Fruit fly (Drosophila melanogaster) whole organism, wandering third instar larva: ENCODE data around the gene nop5.
A peak's percentile ranks its signal among the peaks of the same experiment; 100 is the strongest.

ENCODE experiments used
- Abd-B ChIP-seq: fragments of >200 bp; optimal IDR thresholded peaks from 2 replicates; lab custom pipeline; 2017; ENCODE audit warnings: missing biosample characterization, missing genetic modification characterization
- CG32264 ChIP-seq: fragments of 200-800 bp; sonication (Bioruptor generic); optimal IDR thresholded peaks from 2 replicates; lab custom pipeline; 2016; ENCODE audit warnings: missing biosample characterization, missing genetic modification characterization
- CG9705 ChIP-seq: fragments of 200-800 bp; sonication (Bioruptor generic); optimal IDR thresholded peaks from 2 replicates; lab custom pipeline; 2018; ENCODE audit warnings: missing biosample characterization, mild to moderate bottlenecking, missing genetic modification characterization
- CrebA ChIP-seq: fragments of 200-800 bp; sonication (Bioruptor generic); optimal IDR thresholded peaks from 2 replicates; lab custom pipeline; 2016; ENCODE audit warnings: missing biosample characterization, mild to moderate bottlenecking, missing genetic modification characterization, borderline replicate concordance
- Dfd ChIP-seq: fragments of >200 bp; optimal IDR thresholded peaks from 2 replicates; lab custom pipeline; 2017; ENCODE audit warnings: missing biosample characterization, missing genetic modification characterization
- Dif ChIP-seq: fragments of 200-275, 200-300 bp; sonication (Bioruptor generic); optimal IDR thresholded peaks from 2 replicates; lab custom pipeline; 2018; ENCODE audit warnings: missing biosample characterization, missing genetic modification characterization; ENCODE audit not compliant: partially characterized antibody
- GATAd ChIP-seq: sonication (Bioruptor generic); optimal IDR thresholded peaks from 2 replicates; lab custom pipeline; 2016; ENCODE audit warnings: missing biosample characterization, missing genetic modification characterization
- HLH106 ChIP-seq: fragments of 200-800 bp; optimal IDR thresholded peaks from 3 replicates; lab custom pipeline; 2019; ENCODE audit warnings: missing biosample characterization, mild to moderate bottlenecking, missing genetic modification characterization, moderate library complexity
- Hnf4 ChIP-seq: fragments of 200-800 bp; sonication (Bioruptor generic); optimal IDR thresholded peaks from 2 replicates; lab custom pipeline; 2016; ENCODE audit warnings: missing biosample characterization, mild to moderate bottlenecking, missing genetic modification characterization
- Hr78 ChIP-seq: fragments of >200 bp; optimal IDR thresholded peaks from 2 replicates; lab custom pipeline; 2017; ENCODE audit warnings: missing biosample characterization, missing genetic modification characterization
- Hr83 ChIP-seq: fragments of 200-300 bp; sonication (Bioruptor generic); optimal IDR thresholded peaks from 2 replicates; lab custom pipeline; 2016; ENCODE audit warnings: missing biosample characterization, mild to moderate bottlenecking, missing genetic modification characterization, moderate library complexity; ENCODE audit not compliant: poor library complexity, severe bottlenecking
- Jra ChIP-seq: sonication (Bioruptor generic); optimal IDR thresholded peaks from 2 replicates; lab custom pipeline; 2016; ENCODE audit warnings: missing biosample characterization, missing genetic modification characterization
- Myc ChIP-seq: fragments of >200 bp; optimal IDR thresholded peaks from 2 replicates; lab custom pipeline; 2017
- OdsH ChIP-seq: fragments of 200-800 bp; sonication (Bioruptor generic); optimal IDR thresholded peaks from 2 replicates; lab custom pipeline; 2016; ENCODE audit warnings: missing biosample characterization, mild to moderate bottlenecking, missing genetic modification characterization
- Rel ChIP-seq, 2 experiments: fragments of 200-800 bp; sonication (Bioruptor generic) in 1 of 2; optimal IDR thresholded peaks; 2 replicates in 1 of 2; 3 replicates in 1 of 2; lab custom pipeline; 2016 to 2019; ENCODE audit warnings: mild to moderate bottlenecking in 2 of 2, missing biosample characterization in 2 of 2, missing genetic modification characterization in 2 of 2, moderate library complexity in 1 of 2
- Sp1 ChIP-seq: fragments of 200-800 bp; sonication (Bioruptor generic); optimal IDR thresholded peaks from 3 replicates; lab custom pipeline; 2019; ENCODE audit warnings: missing biosample characterization, mild to moderate bottlenecking, missing genetic modification characterization, moderate library complexity
- Vsx2 ChIP-seq: fragments of 200-300, 225-300 bp; sonication (Bioruptor generic); optimal IDR thresholded peaks from 2 replicates; lab custom pipeline; 2018; ENCODE audit warnings: missing biosample characterization, missing genetic modification characterization; ENCODE audit not compliant: partially characterized antibody
- br ChIP-seq: fragments of 200-800 bp; sonication (Bioruptor generic); optimal IDR thresholded peaks from 2 replicates; lab custom pipeline; 2016; ENCODE audit warnings: missing biosample characterization, missing genetic modification characterization
- brk ChIP-seq: fragments of 200-800 bp; sonication (Bioruptor generic); optimal IDR thresholded peaks from 2 replicates; lab custom pipeline; 2016; ENCODE audit warnings: missing biosample characterization, mild to moderate bottlenecking, missing genetic modification characterization
- dl ChIP-seq, 2 experiments: fragments of 175-275, 200-275 bp in 1 of 2; fragments of 200-275 bp in 1 of 2; sonication (Bioruptor generic); optimal IDR thresholded peaks; lab custom pipeline; 2018; ENCODE audit warnings: mild to moderate bottlenecking in 2 of 2, missing biosample characterization in 2 of 2, missing genetic modification characterization in 2 of 2, moderate library complexity in 2 of 2; ENCODE audit not compliant: partially characterized antibody in 2 of 2, insufficient read depth in 1 of 2
- dmrt93B ChIP-seq: fragments of 200-800 bp; sonication (Bioruptor generic); optimal IDR thresholded peaks from 2 replicates; lab custom pipeline; 2018; ENCODE audit warnings: missing biosample characterization, mild to moderate bottlenecking, missing genetic modification characterization
- dsf ChIP-seq: sonication (Bioruptor generic); optimal IDR thresholded peaks from 2 replicates; lab custom pipeline; 2016; ENCODE audit warnings: missing biosample characterization, missing genetic modification characterization, borderline replicate concordance
- ey ChIP-seq: fragments of 200-800 bp; sonication (Bioruptor generic); optimal IDR thresholded peaks from 2 replicates; lab custom pipeline; 2016; ENCODE audit warnings: missing biosample characterization, missing genetic modification characterization
- foxo ChIP-seq, 2 experiments: fragments of 200-800 bp; sonication (Bioruptor generic); optimal IDR thresholded peaks; 2 replicates in 1 of 2; 3 replicates in 1 of 2; lab custom pipeline; 2016 to 2017; ENCODE audit warnings: missing biosample characterization in 2 of 2, missing genetic modification characterization in 2 of 2
- fru ChIP-seq: fragments of 200-800 bp; sonication (Bioruptor generic); optimal IDR thresholded peaks from 3 replicates; lab custom pipeline; 2016; ENCODE audit warnings: missing biosample characterization, mild to moderate bottlenecking, missing genetic modification characterization
- h ChIP-seq: fragments of 200-800 bp; sonication (Bioruptor generic); optimal IDR thresholded peaks from 3 replicates; lab custom pipeline; 2016; ENCODE audit warnings: missing biosample characterization, mild to moderate bottlenecking, missing genetic modification characterization
- jim ChIP-seq: fragments of 175-275, 200-325 bp; sonication (Bioruptor generic); optimal IDR thresholded peaks from 2 replicates; lab custom pipeline; 2016; ENCODE audit warnings: missing biosample characterization, mild to moderate bottlenecking, missing genetic modification characterization
- lola ChIP-seq: fragments of >200 bp; optimal IDR thresholded peaks from 2 replicates; lab custom pipeline; 2017; ENCODE audit warnings: missing biosample characterization, missing genetic modification characterization
- pan ChIP-seq: fragments of >200 bp; optimal IDR thresholded peaks from 2 replicates; lab custom pipeline; 2017
- rgr ChIP-seq: fragments of 200-800 bp; sonication (Bioruptor generic); optimal IDR thresholded peaks from 3 replicates; lab custom pipeline; 2016; ENCODE audit warnings: missing biosample characterization, mild to moderate bottlenecking, missing genetic modification characterization
- sage ChIP-seq: fragments of 200-800 bp; sonication (Bioruptor generic); optimal IDR thresholded peaks from 2 replicates; lab custom pipeline; 2016; ENCODE audit warnings: missing biosample characterization, mild to moderate bottlenecking, missing genetic modification characterization
- sv ChIP-seq: fragments of 200-800 bp; sonication (Bioruptor generic); optimal IDR thresholded peaks from 3 replicates; lab custom pipeline; 2016; ENCODE audit warnings: missing biosample characterization, missing genetic modification characterization
- tai ChIP-seq: sonication (Bioruptor generic); optimal IDR thresholded peaks from 2 replicates; lab custom pipeline; 2016; ENCODE audit warnings: missing biosample characterization, missing genetic modification characterization
- woc ChIP-seq: sonication (Bioruptor generic); optimal IDR thresholded peaks from 2 replicates; lab custom pipeline; 2016; ENCODE audit warnings: missing biosample characterization, mild to moderate bottlenecking, missing genetic modification characterization

The nop5 gene

dm6 chr2L:6942714-6943113 lies 24.2 kb upstream of the nop5 start, which contains the start of gene CG18304:
Gene CG18304 (minus strand): TSS chr2L:6942814.
- TF ChIP-seq Myc (lab: Kevin White, UChicago) = no peak

- no peak for TF ChIP-seq pan (lab: Kevin White, UChicago)
These were observed 23.2 kb upstream of the nop5 start for dm6 chr2L:6941731-6942130.

- TF ChIP-seq Hr83 (no peak), lola (GFP tag; lab: Kevin White, UChicago) (no peak), rgr (GFP tag; lab: Kevin White, UChicago) (no peak), dl (GFP tag; optimal IDR thresholded peaks at IDR 0.05; lab: Kevin White, UChicago; ENCODE audit: insufficient read depth in 1 of 2, partially characterized antibody in 2 of 2) (no peak), CrebA (GFP tag; lab: Kevin White, UChicago) (no peak), Hr78 (GFP tag; lab: Kevin White, UChicago) (no peak), ey (GFP tag; lab: Kevin White, UChicago) (no peak), sv (no peak), OdsH (GFP tag; lab: Kevin White, UChicago) (no peak), Hnf4 (GFP tag; lab: Kevin White, UChicago) (no peak), woc (no peak), h (GFP tag; lab: Kevin White, UChicago) (no peak), CG9705 (no peak), Dif (GFP tag; lab: Kevin White, UChicago) (no peak)
- TF ChIP-seq, all 38 proteins: peak for 0
These were observed 21.2 kb upstream of the nop5 start for dm6 chr2L:6939698-6940097.

dm6 chr2L:6931821-6932220 lies 13.3 kb upstream of the nop5 start, which contains the start of gene CG43232:
Gene CG43232 (plus strand): TSS chr2L:6932121.
- no peak for TF ChIP-seq sv
- TF ChIP-seq pan (lab: Kevin White, UChicago) = no peak
- no peak for TF ChIP-seq Hr83
- no peak for TF ChIP-seq Hnf4 (GFP tag; lab: Kevin White, UChicago)
- no peak for TF ChIP-seq woc
- no peak for TF ChIP-seq Rel (GFP tag; optimal IDR thresholded peaks at IDR 0.05; lab: Kevin White, UChicago)
- TF ChIP-seq Rel (tag; optimal IDR thresholded peaks at IDR 0.05; lab: Kevin White, UChicago) = no peak
- no peak for TF ChIP-seq foxo (GFP tag; optimal IDR thresholded peaks at IDR 0.05; lab: Kevin White, UChicago)
- TF ChIP-seq Dif (GFP tag; lab: Kevin White, UChicago) = no peak
- no peak for TF ChIP-seq Hr78 (GFP tag; lab: Kevin White, UChicago)
- TF ChIP-seq jim (GFP tag; lab: Kevin White, UChicago) = no peak

- TF ChIP-seq Jra (GFP tag; lab: Kevin White, UChicago) (no peak), rgr (GFP tag; lab: Kevin White, UChicago) (no peak), brk (GFP tag; lab: Kevin White, UChicago) (no peak), foxo (GFP tag; optimal IDR thresholded peaks at IDR 0.05; lab: Kevin White, UChicago) (no peak), CrebA (GFP tag; lab: Kevin White, UChicago) (no peak), sv (no peak), ey (GFP tag; lab: Kevin White, UChicago) (no peak), Rel (GFP tag; optimal IDR thresholded peaks at IDR 0.05; lab: Kevin White, UChicago) (no peak), Rel (tag; optimal IDR thresholded peaks at IDR 0.05; lab: Kevin White, UChicago) (no peak), br (no peak), dsf (GFP tag; lab: Kevin White, UChicago) (no peak), Dif (GFP tag; lab: Kevin White, UChicago) (no peak), Sp1 (GFP tag; lab: Kevin White, UChicago) (no peak), dmrt93B (GFP tag; lab: Kevin White, UChicago) (no peak), Dfd (GFP tag; lab: Kevin White, UChicago) (no peak), sage (GFP tag; lab: Kevin White, UChicago) (no peak)
These were observed 6.6 kb upstream of the nop5 start for dm6 chr2L:6925114-6925513.

- TF ChIP-seq Abd-B (no peak), br (peak; percentile 74), rgr (GFP tag; lab: Kevin White, UChicago) (peak; percentile 83), sv (peak; percentile 31), Sp1 (GFP tag; lab: Kevin White, UChicago) (peak; percentile 54), HLH106 (tag; lab: Kevin White, UChicago) (peak; percentile 54), dsf (GFP tag; lab: Kevin White, UChicago) (no peak), Vsx2 (GFP tag; lab: Kevin White, UChicago) (no peak), Dfd (GFP tag; lab: Kevin White, UChicago) (no peak), brk (GFP tag; lab: Kevin White, UChicago) (peak; percentile 76), GATAd (GFP tag; lab: Kevin White, UChicago) (no peak), fru (GFP tag; lab: Kevin White, UChicago) (peak; percentile 77), Hr83 (peak; percentile 46), CG32264 (GFP tag; lab: Kevin White, UChicago) (peak; percentile 48), CG9705 (no peak), jim (GFP tag; lab: Kevin White, UChicago) (no peak), tai (GFP tag; lab: Kevin White, UChicago) (no peak), foxo (GFP tag; optimal IDR thresholded peaks at IDR 0.05; lab: Kevin White, UChicago) (peak in 1 of 2 experiments; percentile 84), pan (lab: Kevin White, UChicago) (no peak), dl (GFP tag; optimal IDR thresholded peaks at IDR 0.05; lab: Kevin White, UChicago; ENCODE audit: insufficient read depth in 1 of 2, partially characterized antibody in 2 of 2) (peak in 1 of 2 experiments; percentile 35), woc (peak; percentile 60), Hnf4 (GFP tag; lab: Kevin White, UChicago) (peak; percentile 83)
These were observed 3.7 kb upstream of the nop5 start for dm6 chr2L:6922091-6922753.
